Fruit fly (Drosophila melanogaster) whole organism, embryonic: ENCODE measurements around the gene CG17754.
A peak's percentile ranks its signal among the peaks of the same experiment; 100 is the strongest.

Experiments
- Atf-2 ChIP-seq: fragments of 200-800 bp; sonication (Bioruptor generic); optimal IDR thresholded peaks from 2 replicates; lab custom pipeline; 2016; ENCODE audit warnings: missing biosample characterization, missing genetic modification characterization
- BEAF-32 ChIP-seq: fragments of 200-800 bp; sonication (Bioruptor generic); optimal IDR thresholded peaks from 3 replicates; lab custom pipeline; 2017; ENCODE audit warnings: missing biosample characterization, missing genetic modification characterization, mild to moderate bottlenecking, moderate library complexity, missing genetic modification reagents
- Bdp1 ChIP-seq: fragments of 200-800 bp; sonication (Bioruptor generic); optimal IDR thresholded peaks from 3 replicates; lab custom pipeline; 2016; ENCODE audit warnings: missing biosample characterization, missing genetic modification characterization
- CG10147 ChIP-seq: fragments of 200-800 bp; sonication (Bioruptor generic); optimal IDR thresholded peaks from 2 replicates; lab custom pipeline; 2019; ENCODE audit warnings: missing biosample characterization, mild to moderate bottlenecking, missing genetic modification characterization, moderate library complexity
- CG10462 ChIP-seq: fragments of 200-800 bp; sonication (Bioruptor generic); optimal IDR thresholded peaks from 2 replicates; lab custom pipeline; 2016; ENCODE audit warnings: missing biosample characterization, missing genetic modification characterization
- CG11247 ChIP-seq: fragments of 200-800 bp; sonication (Bioruptor generic); IDR thresholded peaks from 2 replicates; pipeline ENCODE4 v1.3.6; 2022; ENCODE audit warnings: missing biosample characterization, missing genetic modification characterization
- CG13775 ChIP-seq: fragments of 200-800 bp; sonication (Bioruptor generic); optimal IDR thresholded peaks from 3 replicates; lab custom pipeline; 2017; ENCODE audit warnings: missing biosample characterization, mild to moderate bottlenecking, missing genetic modification characterization
- CG15269 ChIP-seq: fragments of 200-800 bp; sonication (Bioruptor generic); optimal IDR thresholded peaks from 2 replicates; lab custom pipeline; 2018; ENCODE audit warnings: missing biosample characterization, mild to moderate bottlenecking, missing genetic modification characterization, moderate library complexity
- CG17829 ChIP-seq: fragments of 200-800 bp; optimal IDR thresholded peaks from 2 replicates; lab custom pipeline; 2019; ENCODE audit warnings: missing biosample characterization, mild to moderate bottlenecking, missing genetic modification characterization, moderate library complexity
- CG18011 ChIP-seq: fragments of 200-800 bp; sonication (Bioruptor generic); optimal IDR thresholded peaks from 2 replicates; lab custom pipeline; 2017; ENCODE audit warnings: missing biosample characterization, missing genetic modification characterization, mild to moderate bottlenecking, moderate library complexity, missing genotype
- CG2120 ChIP-seq: fragments of 200-800 bp; sonication (Bioruptor generic); optimal IDR thresholded peaks from 3 replicates; lab custom pipeline; 2016; ENCODE audit warnings: missing biosample characterization, missing genetic modification characterization
- CG2712 ChIP-seq: fragments of 200-800 bp; optimal IDR thresholded peaks from 3 replicates; lab custom pipeline; 2019; ENCODE audit warnings: missing biosample characterization, mild to moderate bottlenecking, missing genetic modification characterization, moderate library complexity
- CG31441 ChIP-seq: fragments of 200-800 bp; sonication (Bioruptor generic); IDR thresholded peaks from 2 replicates; pipeline ENCODE4 v1.3.6; 2022; ENCODE audit warnings: missing biosample characterization, missing genetic modification characterization
- CG34224 ChIP-seq: fragments of 200-800 bp; sonication (Bioruptor generic); IDR thresholded peaks from 3 replicates; pipeline ENCODE4 v1.3.6; 2022; ENCODE audit warnings: missing biosample characterization, missing genetic modification characterization; ENCODE audit not compliant: partially characterized antibody
- CG4617 ChIP-seq: fragments of 200-800 bp; sonication (Bioruptor generic); optimal IDR thresholded peaks from 3 replicates; lab custom pipeline; 2016; ENCODE audit warnings: missing biosample characterization, missing genetic modification characterization, borderline replicate concordance
- CG8765 ChIP-seq: fragments of 200-800 bp; sonication (Bioruptor generic); IDR thresholded peaks from 2 replicates; pipeline ENCODE4 v1.3.6; 2022; ENCODE audit warnings: missing biosample characterization, missing genetic modification characterization
- Dad ChIP-seq: fragments of 200-800 bp; sonication (Bioruptor generic); optimal IDR thresholded peaks from 3 replicates; lab custom pipeline; 2016; ENCODE audit warnings: missing biosample characterization, missing genetic modification characterization
- Doc2 ChIP-seq: fragments of 200-800 bp; sonication (Bioruptor generic); IDR thresholded peaks from 2 replicates; pipeline ENCODE4 v1.3.6; 2022; ENCODE audit warnings: missing biosample characterization, missing genetic modification characterization
- E2f1 ChIP-seq: fragments of 200-800 bp; sonication (Bioruptor generic); IDR thresholded peaks from 2 replicates; pipeline ENCODE4 v1.3.6; 2022; ENCODE audit warnings: missing biosample characterization, missing genetic modification characterization
- Eip74EF ChIP-seq, 2 experiments: fragments of 200-800 bp in 1 of 2; fragments of >200 bp in 1 of 2; sonication (Bioruptor generic) in 1 of 2; optimal IDR thresholded peaks; 2 replicates each; lab custom pipeline; 2017 to 2019; ENCODE audit warnings: missing biosample characterization in 2 of 2, missing genetic modification characterization in 2 of 2, mild to moderate bottlenecking in 1 of 2, moderate library complexity in 1 of 2
- Gsc ChIP-seq: fragments of 200-800 bp; sonication (Bioruptor generic); IDR thresholded peaks from 2 replicates; pipeline ENCODE4 v1.3.6; 2022; ENCODE audit warnings: missing biosample characterization, missing genetic modification characterization
- H2.0 ChIP-seq: fragments of 200-800 bp; sonication (Bioruptor generic); IDR thresholded peaks from 2 replicates; pipeline ENCODE4 v1.3.6; 2022; ENCODE audit warnings: missing biosample characterization, missing genetic modification characterization
- Hr78 ChIP-seq, 2 experiments: fragments of 200-800 bp in 1 of 2; fragments of >200 bp in 1 of 2; sonication (Bioruptor generic) in 1 of 2; optimal IDR thresholded peaks; 2 replicates each; lab custom pipeline; 2017 to 2019; ENCODE audit warnings: missing biosample characterization in 2 of 2, missing genetic modification characterization in 2 of 2, mild to moderate bottlenecking in 1 of 2, moderate library complexity in 1 of 2
- Myb ChIP-seq: fragments of 200-800 bp; sonication (Bioruptor generic); optimal IDR thresholded peaks from 2 replicates; lab custom pipeline; 2016; ENCODE audit warnings: missing biosample characterization, missing genetic modification characterization
- Sin3A ChIP-seq: fragments of >200 bp; optimal IDR thresholded peaks from 2 replicates; lab custom pipeline; 2018
- Sox102F ChIP-seq: fragments of 200-800 bp; sonication (Bioruptor generic); optimal IDR thresholded peaks from 2 replicates; lab custom pipeline; 2018; ENCODE audit warnings: missing biosample characterization, mild to moderate bottlenecking, missing genetic modification characterization, moderate library complexity
- Sry-δ ChIP-seq: fragments of 200-800 bp; sonication (Bioruptor generic); optimal IDR thresholded peaks from 2 replicates; lab custom pipeline; 2016; ENCODE audit warnings: missing biosample characterization, missing genetic modification characterization
- ash1 ChIP-seq: fragments of 200-800 bp; sonication (Bioruptor generic); optimal IDR thresholded peaks from 2 replicates; lab custom pipeline; 2018; ENCODE audit warnings: missing biosample characterization, mild to moderate bottlenecking, missing genetic modification characterization
- cas ChIP-seq: fragments of 200-800 bp; sonication (Bioruptor generic); IDR thresholded peaks from 2 replicates; pipeline ENCODE4 v1.3.6; 2022; ENCODE audit warnings: missing biosample characterization, missing genetic modification characterization
- chinmo ChIP-seq: fragments of 200-800 bp; sonication (Bioruptor generic); IDR thresholded peaks from 4 replicates; pipeline ENCODE4 v1.3.6; 2022; ENCODE audit warnings: missing biosample characterization, missing genetic modification characterization; ENCODE audit not compliant: partially characterized antibody
- danr ChIP-seq: fragments of 200-800 bp; sonication (Bioruptor generic); IDR thresholded peaks from 2 replicates; pipeline ENCODE4 v1.3.6; 2022; ENCODE audit warnings: missing biosample characterization, missing genetic modification characterization
- dmrt11E ChIP-seq: fragments of 200-800 bp; sonication (Bioruptor generic); optimal IDR thresholded peaks from 3 replicates; lab custom pipeline; 2018; ENCODE audit warnings: missing biosample characterization, mild to moderate bottlenecking, missing genetic modification characterization, moderate library complexity
- esg ChIP-seq: fragments of 200-800 bp; sonication (Bioruptor generic); conservative IDR thresholded peaks from 2 replicates; pipeline ENCODE4 v1.3.6; 2022; ENCODE audit warnings: missing biosample characterization, missing genetic modification characterization
- fd3F ChIP-seq: fragments of 200-800 bp; sonication (Bioruptor generic); optimal IDR thresholded peaks from 2 replicates; lab custom pipeline; 2018; ENCODE audit warnings: missing biosample characterization, mild to moderate bottlenecking, missing genetic modification characterization, moderate library complexity
- gcm2 ChIP-seq: fragments of 200-800 bp; sonication (Bioruptor generic); optimal IDR thresholded peaks from 2 replicates; lab custom pipeline; 2016; ENCODE audit warnings: missing biosample characterization, missing genetic modification characterization
- ind ChIP-seq: fragments of 200-800 bp; sonication (Bioruptor generic); optimal IDR thresholded peaks from 3 replicates; lab custom pipeline; 2016; ENCODE audit warnings: missing biosample characterization, missing genetic modification characterization
- jumu ChIP-seq: fragments of 200-800 bp; sonication (Bioruptor generic); optimal IDR thresholded peaks from 3 replicates; lab custom pipeline; 2016; ENCODE audit warnings: missing biosample characterization, missing genetic modification characterization
- klu ChIP-seq: fragments of 200-800 bp; sonication (Bioruptor generic); IDR thresholded peaks from 2 replicates; pipeline ENCODE4 v1.3.6; 2022; ENCODE audit warnings: missing biosample characterization, missing genetic modification characterization
- lbe ChIP-seq: fragments of 200-800 bp; sonication (Bioruptor generic); optimal IDR thresholded peaks from 2 replicates; lab custom pipeline; 2016; ENCODE audit warnings: missing biosample characterization, mild to moderate bottlenecking, missing genetic modification characterization
- maf-S ChIP-seq: fragments of 200-800 bp; sonication (Bioruptor generic); optimal IDR thresholded peaks from 2 replicates; lab custom pipeline; 2016; ENCODE audit warnings: missing biosample characterization, missing genetic modification characterization
- nerfin-1 ChIP-seq: fragments of 200-800 bp; sonication (Bioruptor generic); optimal IDR thresholded peaks from 3 replicates; lab custom pipeline; 2019; ENCODE audit warnings: missing biosample characterization, mild to moderate bottlenecking, missing genetic modification characterization, moderate library complexity
- onecut ChIP-seq: fragments of 200-800 bp; sonication (Bioruptor generic); IDR thresholded peaks from 2 replicates; pipeline ENCODE4 v1.3.6; 2022; ENCODE audit warnings: missing biosample characterization, missing genetic modification characterization
- pho ChIP-seq: fragments of 200-800 bp; sonication (Bioruptor generic); optimal IDR thresholded peaks from 2 replicates; lab custom pipeline; 2016; ENCODE audit warnings: missing biosample characterization, missing genetic modification characterization
- pum ChIP-seq: fragments of 200-800 bp; sonication (Bioruptor generic); optimal IDR thresholded peaks from 2 replicates; lab custom pipeline; 2016; ENCODE audit warnings: missing biosample characterization, missing genetic modification characterization
- so ChIP-seq: fragments of 200-800 bp; sonication (Bioruptor generic); IDR thresholded peaks from 3 replicates; pipeline ENCODE4 v1.3.6; 2022; ENCODE audit warnings: missing biosample characterization, missing genetic modification characterization
- sob ChIP-seq: fragments of 200-800 bp; sonication (Bioruptor generic); IDR thresholded peaks from 2 replicates; pipeline ENCODE4 v1.3.6; 2022; ENCODE audit warnings: missing biosample characterization, missing genetic modification characterization
- stc ChIP-seq: fragments of 200-800 bp; sonication (Bioruptor generic); IDR thresholded peaks from 2 replicates; pipeline ENCODE4 v1.3.6; 2022; ENCODE audit warnings: missing biosample characterization, missing genetic modification characterization
- tio ChIP-seq: fragments of 200-800 bp; sonication (Bioruptor generic); optimal IDR thresholded peaks from 2 replicates; lab custom pipeline; 2017; ENCODE audit warnings: missing biosample characterization, missing genetic modification characterization, inconsistent platforms
- trh ChIP-seq: fragments of 200-800 bp; sonication (Bioruptor generic); optimal IDR thresholded peaks from 2 replicates; lab custom pipeline; 2016; ENCODE audit warnings: missing biosample characterization, missing genetic modification characterization
- zen ChIP-seq: fragments of 200-800 bp; sonication (Bioruptor generic); optimal IDR thresholded peaks from 3 replicates; lab custom pipeline; 2018; ENCODE audit warnings: missing biosample characterization, mild to moderate bottlenecking, missing genetic modification characterization, moderate library complexity
- zen2 ChIP-seq: fragments of 200-800 bp; sonication (Bioruptor generic); IDR thresholded peaks from 3 replicates; pipeline ENCODE4 v1.3.6; 2022; ENCODE audit warnings: missing biosample characterization, missing genetic modification characterization; ENCODE audit not compliant: partially characterized antibody

The CG17754 gene

DNA sequence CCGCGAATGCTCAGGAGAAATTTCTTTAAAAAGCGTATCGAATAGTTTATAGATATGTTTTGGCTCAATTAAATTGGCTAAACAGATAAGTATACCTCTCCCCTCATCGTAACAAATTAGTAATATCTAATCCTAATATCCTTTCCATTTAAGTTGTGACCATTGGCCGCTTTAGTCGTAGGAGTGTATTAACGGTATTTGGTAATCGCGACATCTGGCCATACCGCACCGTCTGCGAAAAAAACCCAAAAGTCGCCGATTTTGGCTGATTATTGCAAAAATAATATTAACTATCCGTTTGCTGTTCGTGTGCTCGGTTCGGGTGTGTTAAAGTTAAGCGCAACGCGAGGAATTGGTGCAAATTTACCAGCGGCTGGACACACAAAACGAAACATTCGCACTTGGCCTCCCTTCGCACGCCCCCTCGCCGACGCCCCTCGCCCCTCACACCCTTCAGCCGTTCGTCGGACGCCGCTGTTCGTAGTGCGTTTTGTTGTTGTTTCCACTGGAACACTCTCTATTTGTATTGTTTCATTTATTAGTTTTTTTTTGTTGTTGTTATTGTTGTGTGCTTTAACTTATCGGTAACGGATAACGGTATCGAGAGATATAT is 2.9 kb upstream of the CG17754 start, which contains the start of the genes amx and Dsor1:
amx (minus strand) TSS at position 166 of the 613 bp plus-strand sequence.
Dsor1 (plus strand) TSS at position 172 of the 613 bp plus-strand sequence.
- TF ChIP-seq CG2120 (GFP tag; lab: Kevin White, UChicago), result no peak
- TF ChIP-seq Hr78 (GFP tag; optimal IDR thresholded peaks at IDR 0.05; lab: Kevin White, UChicago), result no peak
- no peak for TF ChIP-seq CG10147 (GFP tag; lab: Kevin White, UChicago)
- no peak for TF ChIP-seq tio
- TF ChIP-seq Dad (GFP tag; lab: Kevin White, UChicago), result no peak
- no peak for TF ChIP-seq stc (GFP tag; lab: Robert Waterston, UW)
- no peak for TF ChIP-seq pum (GFP tag; lab: Kevin White, UChicago)
- no peak for TF ChIP-seq fd3F (GFP tag; lab: Kevin White, UChicago)
- no peak for TF ChIP-seq CG18011
- no peak for TF ChIP-seq dmrt11E (tag; lab: Kevin White, UChicago)
- no peak for TF ChIP-seq E2f1 (GFP tag; lab: Robert Waterston, UW)
- TF ChIP-seq Doc2, result no peak
- TF ChIP-seq zen2 (GFP tag; lab: Robert Waterston, UW), result no peak
- no peak for TF ChIP-seq lbe
- no peak for TF ChIP-seq danr
- TF ChIP-seq Sin3A, result peak; percentile 52
- no peak for TF ChIP-seq gcm2 (GFP tag; lab: Kevin White, UChicago)
- TF ChIP-seq Atf-2 (GFP tag; lab: Kevin White, UChicago), result no peak
- no peak for TF ChIP-seq Myb (GFP tag; lab: Kevin White, UChicago)
- no peak for TF ChIP-seq CG15269 (tag; lab: Kevin White, UChicago)
- no peak for TF ChIP-seq jumu
- no peak for TF ChIP-seq CG10462 (GFP tag; lab: Kevin White, UChicago)
- no peak for TF ChIP-seq pho
- no peak for TF ChIP-seq klu (GFP tag; lab: Robert Waterston, UW)
- TF ChIP-seq CG31441, result no peak
- TF ChIP-seq CG11247 (GFP tag; lab: Robert Waterston, UW), result no peak
- no peak for TF ChIP-seq chinmo (GFP tag; lab: Robert Waterston, UW)
- no peak for TF ChIP-seq Gsc (GFP tag; lab: Robert Waterston, UW)
- TF ChIP-seq cas, result no peak
- peak; percentile 36 for TF ChIP-seq nerfin-1 (tag; lab: Kevin White, UChicago)
- no peak for TF ChIP-seq Eip74EF (GFP tag; optimal IDR thresholded peaks at IDR 0.05; lab: Kevin White, UChicago)
- no peak for TF ChIP-seq zen (tag; lab: Kevin White, UChicago)
- TF ChIP-seq ash1 (GFP tag; lab: Kevin White, UChicago), result no peak
- TF ChIP-seq CG13775 (GFP tag; lab: Kevin White, UChicago), result no peak
- TF ChIP-seq sob, result no peak
- TF ChIP-seq BEAF-32 (GFP tag; lab: Kevin White, UChicago), result peak; percentile 39
- TF ChIP-seq esg, result no peak
- peak; percentile 62 for TF ChIP-seq CG4617 (GFP tag; lab: Kevin White, UChicago)
- TF ChIP-seq maf-S (GFP tag; lab: Kevin White, UChicago), result no peak
- no peak for TF ChIP-seq CG34224 (GFP tag; lab: Robert Waterston, UW)
- TF ChIP-seq trh, result no peak
- TF ChIP-seq CG17829, result no peak
- TF ChIP-seq Sox102F (GFP tag; lab: Kevin White, UChicago), result no peak
- TF ChIP-seq so (GFP tag; lab: Robert Waterston, UW), result no peak
- no peak for TF ChIP-seq CG2712 (tag; lab: Kevin White, UChicago)
- TF ChIP-seq Sry-δ (GFP tag; lab: Kevin White, UChicago), result peak; percentile 26
- TF ChIP-seq Bdp1 (GFP tag; lab: Kevin White, UChicago), result no peak
- no peak for TF ChIP-seq CG8765
- TF ChIP-seq H2.0 (GFP tag; lab: Robert Waterston, UW), result no peak
- no peak for TF ChIP-seq ind (GFP tag; lab: Kevin White, UChicago)
- TF ChIP-seq onecut, result no peak
